Fruit fly (Drosophila melanogaster): ENCODE results near the gene hng3.
A peak's percentile ranks its signal among the peaks of the same experiment; 100 is the strongest.

Gene hng3

DNA sequence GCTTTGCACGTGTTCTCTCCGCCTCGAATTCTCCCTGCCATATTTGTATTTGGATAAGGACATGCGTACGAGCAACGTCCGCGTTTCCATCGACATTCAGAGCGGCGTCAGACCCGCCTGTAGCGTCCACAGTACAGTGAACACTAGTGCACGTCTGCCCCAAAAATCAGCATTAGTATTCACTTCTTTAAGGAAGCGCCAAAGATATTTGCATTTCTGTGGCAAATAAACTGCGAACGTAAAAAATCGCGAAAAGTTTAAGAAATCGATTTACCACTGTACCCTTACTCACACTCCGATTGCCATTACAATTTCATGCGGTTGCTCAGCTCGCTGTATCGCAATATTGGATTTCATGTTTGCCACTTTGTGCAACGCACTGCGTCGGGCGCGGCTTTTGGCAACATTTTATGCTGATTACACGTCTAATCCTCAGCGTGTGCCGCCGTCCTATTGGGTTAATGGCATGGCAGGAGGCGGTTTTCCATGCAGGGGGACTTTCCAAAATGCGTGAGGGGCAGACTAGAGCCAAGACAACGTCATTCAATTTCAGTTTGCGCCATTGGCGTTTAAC, 47.5 kb upstream of the hng3 start (continued):
- TF ChIP-seq jumu (GFP tag; optimal IDR thresholded peaks at IDR 0.05) (peak; percentile 94), Bdp1 (GFP tag; optimal IDR thresholded peaks at IDR 0.05) (peak; percentile 68), CG4707 (GFP tag; optimal IDR thresholded peaks at IDR 0.05) (peak; percentile 77), Asciz (GFP tag; optimal IDR thresholded peaks at IDR 0.05) (peak; percentile 60), CG17912 (GFP tag; optimal IDR thresholded peaks at IDR 0.05) (peak; percentile 77), CG9437 (GFP tag; optimal IDR thresholded peaks at IDR 0.05) (peak; percentile 66), Ets65A (GFP tag) (peak; percentile 99), CG3838 (GFP tag; optimal IDR thresholded peaks at IDR 0.05) (peak; percentile 47), chinmo (GFP tag; IDR thresholded peaks at IDR 0.05; ENCODE audit: partially characterized antibody) (no peak), CG4617 (GFP tag; optimal IDR thresholded peaks at IDR 0.05; ENCODE audit: borderline replicate concordance) (peak; percentile 59), CG5953 (GFP tag; IDR thresholded peaks at IDR 0.05) (peak; percentile 84), CG17385 (GFP tag; optimal IDR thresholded peaks at IDR 0.05) (peak; percentile 85), CG31224 (GFP tag; IDR thresholded peaks at IDR 0.05) (peak; percentile 80), ind (GFP tag; optimal IDR thresholded peaks at IDR 0.05) (peak; percentile 90), bigmax (GFP tag; optimal IDR thresholded peaks at IDR 0.05) (no peak), sqz (GFP tag; optimal IDR thresholded peaks at IDR 0.05) (peak; percentile 62), Camta (GFP tag; optimal IDR thresholded peaks at IDR 0.05) (peak; percentile 83), Hmx (GFP tag; optimal IDR thresholded peaks at IDR 0.05) (peak; percentile 51), CG6654 (GFP tag; optimal IDR thresholded peaks at IDR 0.05) (peak; percentile 59), gro (GFP tag; optimal IDR thresholded peaks at IDR 0.05) (peak; percentile 93), CG12391 (tag; optimal IDR thresholded peaks at IDR 0.05) (peak; percentile 86), CG12769 (tag; optimal IDR thresholded peaks at IDR 0.05) (peak; percentile 96), Nf-YC (tag; optimal IDR thresholded peaks at IDR 0.05) (peak; percentile 61), Lpt (GFP tag; optimal IDR thresholded peaks at IDR 0.05) (no peak), CG12104 (GFP tag; optimal IDR thresholded peaks at IDR 0.05) (peak; percentile 37), D19A (tag; optimal IDR thresholded peaks at IDR 0.05) (peak; percentile 73), slbo (GFP tag; IDR thresholded peaks at IDR 0.05) (peak; percentile 95), C15 (GFP tag; IDR thresholded peaks at IDR 0.05) (peak; percentile 82), CG43689 (GFP tag; IDR thresholded peaks at IDR 0.05) (peak; percentile 69), sd (tag; optimal IDR thresholded peaks at IDR 0.05) (peak; percentile 64), CG10366 (GFP tag; IDR thresholded peaks at IDR 0.05) (peak; percentile 93), salm (tag; optimal IDR thresholded peaks at IDR 0.05) (peak; percentile 62), bcd (GFP tag; optimal IDR thresholded peaks at IDR 0.05) (peak; percentile 85), ttk (GFP tag; IDR thresholded peaks at IDR 0.05) (peak; percentile 91), Dp (GFP tag; optimal IDR thresholded peaks at IDR 0.05) (no peak), Ada2b (GFP tag; IDR thresholded peaks at IDR 0.05) (peak; percentile 91), sna (GFP tag; IDR thresholded peaks at IDR 0.05; ENCODE audit: partially characterized antibody) (no peak), Xrp1 (GFP tag; IDR thresholded peaks at IDR 0.05) (peak; percentile 94), Jarid2 (GFP tag; optimal IDR thresholded peaks at IDR 0.05) (peak; percentile 28), da (GFP tag; optimal IDR thresholded peaks at IDR 0.05) (peak; percentile 69), unpg (GFP tag; optimal IDR thresholded peaks at IDR 0.05) (peak; percentile 91), ken (GFP tag; IDR thresholded peaks at IDR 0.05) (peak; percentile 92), HmgD (GFP tag; optimal IDR thresholded peaks at IDR 0.05) (peak; percentile 84), CG13123 (GFP tag; optimal IDR thresholded peaks at IDR 0.05) (peak; percentile 77), HmgZ (tag; optimal IDR thresholded peaks at IDR 0.05) (peak; percentile 86), Hmr (GFP tag; optimal IDR thresholded peaks at IDR 0.05) (peak; percentile 92), exex (tag; optimal IDR thresholded peaks at IDR 0.05) (peak; percentile 25), CG10209 (GFP tag; optimal IDR thresholded peaks at IDR 0.05) (peak; percentile 89), sens (GFP tag) (peak; percentile 99), inv (GFP tag; IDR thresholded peaks at IDR 0.05; ENCODE audit: partially characterized antibody) (no peak)

All from whole organism, embryonic.